Fruit fly (Drosophila melanogaster) whole organism, wandering third instar larva: Measurements from ENCODE around the gene Ubx.
A peak's percentile ranks its signal among the peaks of the same experiment; 100 is the strongest.

Source experiments
- Abd-B ChIP-seq: fragments of >200 bp; optimal IDR thresholded peaks from 2 replicates; lab custom pipeline; 2017; ENCODE audit warnings: missing biosample characterization, missing genetic modification characterization
- CG32264 ChIP-seq: fragments of 200-800 bp; sonication (Bioruptor generic); optimal IDR thresholded peaks from 2 replicates; lab custom pipeline; 2016; ENCODE audit warnings: missing biosample characterization, missing genetic modification characterization
- CG9705 ChIP-seq: fragments of 200-800 bp; sonication (Bioruptor generic); optimal IDR thresholded peaks from 2 replicates; lab custom pipeline; 2018; ENCODE audit warnings: missing biosample characterization, mild to moderate bottlenecking, missing genetic modification characterization
- Dfd ChIP-seq: fragments of >200 bp; optimal IDR thresholded peaks from 2 replicates; lab custom pipeline; 2017; ENCODE audit warnings: missing biosample characterization, missing genetic modification characterization
- Dif ChIP-seq: fragments of 200-275, 200-300 bp; sonication (Bioruptor generic); optimal IDR thresholded peaks from 2 replicates; lab custom pipeline; 2018; ENCODE audit warnings: missing biosample characterization, missing genetic modification characterization; ENCODE audit not compliant: partially characterized antibody
- GATAd ChIP-seq: sonication (Bioruptor generic); optimal IDR thresholded peaks from 2 replicates; lab custom pipeline; 2016; ENCODE audit warnings: missing biosample characterization, missing genetic modification characterization
- HLH106 ChIP-seq: fragments of 200-800 bp; optimal IDR thresholded peaks from 3 replicates; lab custom pipeline; 2019; ENCODE audit warnings: missing biosample characterization, mild to moderate bottlenecking, missing genetic modification characterization, moderate library complexity
- Hr78 ChIP-seq: fragments of >200 bp; optimal IDR thresholded peaks from 2 replicates; lab custom pipeline; 2017; ENCODE audit warnings: missing biosample characterization, missing genetic modification characterization
- Hr83 ChIP-seq: fragments of 200-300 bp; sonication (Bioruptor generic); optimal IDR thresholded peaks from 2 replicates; lab custom pipeline; 2016; ENCODE audit warnings: missing biosample characterization, mild to moderate bottlenecking, missing genetic modification characterization, moderate library complexity; ENCODE audit not compliant: poor library complexity, severe bottlenecking
- Jra ChIP-seq: sonication (Bioruptor generic); optimal IDR thresholded peaks from 2 replicates; lab custom pipeline; 2016; ENCODE audit warnings: missing biosample characterization, missing genetic modification characterization
- Myc ChIP-seq: fragments of >200 bp; optimal IDR thresholded peaks from 2 replicates; lab custom pipeline; 2017
- N ChIP-seq: fragments of >200 bp; optimal IDR thresholded peaks from 2 replicates; lab custom pipeline; 2018; ENCODE audit warnings: missing biosample characterization, missing external identifiers, missing genetic modification characterization
- Rel ChIP-seq, 2 experiments: fragments of 200-800 bp; sonication (Bioruptor generic) in 1 of 2; optimal IDR thresholded peaks; 2 replicates in 1 of 2; 3 replicates in 1 of 2; lab custom pipeline; 2016 to 2019; ENCODE audit warnings: mild to moderate bottlenecking in 2 of 2, missing biosample characterization in 2 of 2, missing genetic modification characterization in 2 of 2, moderate library complexity in 1 of 2
- Sp1 ChIP-seq: fragments of 200-800 bp; sonication (Bioruptor generic); optimal IDR thresholded peaks from 3 replicates; lab custom pipeline; 2019; ENCODE audit warnings: missing biosample characterization, mild to moderate bottlenecking, missing genetic modification characterization, moderate library complexity
- br ChIP-seq: fragments of 200-800 bp; sonication (Bioruptor generic); optimal IDR thresholded peaks from 2 replicates; lab custom pipeline; 2016; ENCODE audit warnings: missing biosample characterization, missing genetic modification characterization
- brk ChIP-seq: fragments of 200-800 bp; sonication (Bioruptor generic); optimal IDR thresholded peaks from 2 replicates; lab custom pipeline; 2016; ENCODE audit warnings: missing biosample characterization, mild to moderate bottlenecking, missing genetic modification characterization
- dl ChIP-seq, 2 experiments: fragments of 175-275, 200-275 bp in 1 of 2; fragments of 200-275 bp in 1 of 2; sonication (Bioruptor generic); optimal IDR thresholded peaks; lab custom pipeline; 2018; ENCODE audit warnings: mild to moderate bottlenecking in 2 of 2, missing biosample characterization in 2 of 2, missing genetic modification characterization in 2 of 2, moderate library complexity in 2 of 2; ENCODE audit not compliant: partially characterized antibody in 2 of 2, insufficient read depth in 1 of 2
- dmrt93B ChIP-seq: fragments of 200-800 bp; sonication (Bioruptor generic); optimal IDR thresholded peaks from 2 replicates; lab custom pipeline; 2018; ENCODE audit warnings: missing biosample characterization, mild to moderate bottlenecking, missing genetic modification characterization
- dsf ChIP-seq: sonication (Bioruptor generic); optimal IDR thresholded peaks from 2 replicates; lab custom pipeline; 2016; ENCODE audit warnings: missing biosample characterization, missing genetic modification characterization, borderline replicate concordance
- ey ChIP-seq: fragments of 200-800 bp; sonication (Bioruptor generic); optimal IDR thresholded peaks from 2 replicates; lab custom pipeline; 2016; ENCODE audit warnings: missing biosample characterization, missing genetic modification characterization
- foxo ChIP-seq, 2 experiments: fragments of 200-800 bp; sonication (Bioruptor generic); optimal IDR thresholded peaks; 2 replicates in 1 of 2; 3 replicates in 1 of 2; lab custom pipeline; 2016 to 2017; ENCODE audit warnings: missing biosample characterization in 2 of 2, missing genetic modification characterization in 2 of 2
- fru ChIP-seq: fragments of 200-800 bp; sonication (Bioruptor generic); optimal IDR thresholded peaks from 3 replicates; lab custom pipeline; 2016; ENCODE audit warnings: missing biosample characterization, mild to moderate bottlenecking, missing genetic modification characterization
- h ChIP-seq: fragments of 200-800 bp; sonication (Bioruptor generic); optimal IDR thresholded peaks from 3 replicates; lab custom pipeline; 2016; ENCODE audit warnings: missing biosample characterization, mild to moderate bottlenecking, missing genetic modification characterization
- jim ChIP-seq: fragments of 175-275, 200-325 bp; sonication (Bioruptor generic); optimal IDR thresholded peaks from 2 replicates; lab custom pipeline; 2016; ENCODE audit warnings: missing biosample characterization, mild to moderate bottlenecking, missing genetic modification characterization
- lola ChIP-seq: fragments of >200 bp; optimal IDR thresholded peaks from 2 replicates; lab custom pipeline; 2017; ENCODE audit warnings: missing biosample characterization, missing genetic modification characterization
- pan ChIP-seq: fragments of >200 bp; optimal IDR thresholded peaks from 2 replicates; lab custom pipeline; 2017
- rgr ChIP-seq: fragments of 200-800 bp; sonication (Bioruptor generic); optimal IDR thresholded peaks from 3 replicates; lab custom pipeline; 2016; ENCODE audit warnings: missing biosample characterization, mild to moderate bottlenecking, missing genetic modification characterization
- sage ChIP-seq: fragments of 200-800 bp; sonication (Bioruptor generic); optimal IDR thresholded peaks from 2 replicates; lab custom pipeline; 2016; ENCODE audit warnings: missing biosample characterization, mild to moderate bottlenecking, missing genetic modification characterization
- tai ChIP-seq: sonication (Bioruptor generic); optimal IDR thresholded peaks from 2 replicates; lab custom pipeline; 2016; ENCODE audit warnings: missing biosample characterization, missing genetic modification characterization
- usp ChIP-seq: fragments of >200 bp; optimal IDR thresholded peaks from 2 replicates; lab custom pipeline; 2017; ENCODE audit warnings: missing biosample characterization, missing genetic modification characterization
- woc ChIP-seq: sonication (Bioruptor generic); optimal IDR thresholded peaks from 2 replicates; lab custom pipeline; 2016; ENCODE audit warnings: missing biosample characterization, mild to moderate bottlenecking, missing genetic modification characterization

Ubx gene

dm6 chr3R:16624371-16624749 is 109.9 kb downstream of the Ubx start, which contains the start of gene Ccdc114:
Gene Ccdc114, minus strand, starts transcription at chr3R:16624717.
- TF ChIP-seq dsf (GFP tag; lab: Kevin White, UChicago) (no peak), dl (GFP tag; optimal IDR thresholded peaks at IDR 0.05; lab: Kevin White, UChicago; ENCODE audit: insufficient read depth in 1 of 2, partially characterized antibody in 2 of 2) (no peak), HLH106 (tag; lab: Kevin White, UChicago) (no peak), dmrt93B (GFP tag; lab: Kevin White, UChicago) (no peak), Abd-B (no peak), CG9705 (no peak), rgr (GFP tag; lab: Kevin White, UChicago) (no peak), Myc (lab: Kevin White, UChicago) (no peak), Dif (no peak), lola (GFP tag; lab: Kevin White, UChicago) (no peak), Rel (GFP tag; optimal IDR thresholded peaks at IDR 0.05; lab: Kevin White, UChicago) (no peak), Rel (tag; optimal IDR thresholded peaks at IDR 0.05; lab: Kevin White, UChicago) (no peak), brk (no peak), Hr83 (GFP tag; lab: Kevin White, UChicago) (no peak), GATAd (no peak), pan (lab: Kevin White, UChicago) (no peak), Jra (GFP tag; lab: Kevin White, UChicago) (no peak), foxo (GFP tag; optimal IDR thresholded peaks at IDR 0.05; lab: Kevin White, UChicago) (no peak)

- TF ChIP-seq N (GFP tag; lab: Kevin White, UChicago), result no peak
- no peak for TF ChIP-seq br (GFP tag; lab: Kevin White, UChicago)
- no peak for TF ChIP-seq woc (GFP tag; lab: Kevin White, UChicago)
- no peak for TF ChIP-seq Jra (GFP tag; lab: Kevin White, UChicago)
- TF ChIP-seq dl (GFP tag; optimal IDR thresholded peaks at IDR 0.05; lab: Kevin White, UChicago; ENCODE audit: insufficient read depth in 1 of 2, partially characterized antibody in 2 of 2), result no peak
- no peak for TF ChIP-seq tai (GFP tag; lab: Kevin White, UChicago)
- no peak for TF ChIP-seq CG32264
- no peak for TF ChIP-seq fru (GFP tag; lab: Kevin White, UChicago)
- TF ChIP-seq dsf (GFP tag; lab: Kevin White, UChicago), result no peak
- no peak for TF ChIP-seq Rel (GFP tag; optimal IDR thresholded peaks at IDR 0.05; lab: Kevin White, UChicago)
- TF ChIP-seq Rel (tag; optimal IDR thresholded peaks at IDR 0.05; lab: Kevin White, UChicago), result no peak
- no peak for TF ChIP-seq Hr83 (GFP tag; lab: Kevin White, UChicago)
- no peak for TF ChIP-seq usp
- no peak for TF ChIP-seq jim (GFP tag; lab: Kevin White, UChicago)
- no peak for TF ChIP-seq Dfd (GFP tag; lab: Kevin White, UChicago)
- no peak for TF ChIP-seq h (GFP tag; lab: Kevin White, UChicago)
Observed at dm6 chr3R:16620478-16620877, 113.7 kb downstream of the Ubx start, which contains the start of gene CG14893. Gene CG14893, plus strand, starts transcription at chr3R:16620778.

dm6 chr3R:16617650-16618049 is 116.6 kb downstream of the Ubx start, which contains the start of gene CG17560:
Gene CG17560, plus strand, starts transcription at chr3R:16617950.
- TF ChIP-seq br (GFP tag; lab: Kevin White, UChicago), result no peak
- no peak for TF ChIP-seq HLH106 (tag; lab: Kevin White, UChicago)
- TF ChIP-seq dmrt93B (GFP tag; lab: Kevin White, UChicago), result no peak
- TF ChIP-seq rgr (GFP tag; lab: Kevin White, UChicago), result no peak
- TF ChIP-seq ey (GFP tag; lab: Kevin White, UChicago), result no peak

dm6 chr3R:16615009-16615408 is 119.2 kb downstream of the Ubx start, which contains the start of gene CG17562:
Gene CG17562, plus strand, starts transcription at chr3R:16615309.
- TF ChIP-seq usp (no peak), Dif (no peak), sage (no peak), tai (GFP tag; lab: Kevin White, UChicago) (no peak), rgr (GFP tag; lab: Kevin White, UChicago) (no peak), Hr78 (GFP tag; lab: Kevin White, UChicago) (no peak), Hr83 (GFP tag; lab: Kevin White, UChicago) (no peak), Sp1 (GFP tag; lab: Kevin White, UChicago) (no peak), CG9705 (no peak)

dm6 chr3R:16614241-16614640 is 120.0 kb downstream of the Ubx start, which contains the start of gene CG10340:
Gene CG10340, minus strand, starts transcription at chr3R:16614391.
- TF ChIP-seq Myc (lab: Kevin White, UChicago) (no peak), Hr83 (GFP tag; lab: Kevin White, UChicago) (peak; percentile 34)
